Worm (Caenorhabditis elegans): ENCODE results near the gene F28H7.2.

DNA sequence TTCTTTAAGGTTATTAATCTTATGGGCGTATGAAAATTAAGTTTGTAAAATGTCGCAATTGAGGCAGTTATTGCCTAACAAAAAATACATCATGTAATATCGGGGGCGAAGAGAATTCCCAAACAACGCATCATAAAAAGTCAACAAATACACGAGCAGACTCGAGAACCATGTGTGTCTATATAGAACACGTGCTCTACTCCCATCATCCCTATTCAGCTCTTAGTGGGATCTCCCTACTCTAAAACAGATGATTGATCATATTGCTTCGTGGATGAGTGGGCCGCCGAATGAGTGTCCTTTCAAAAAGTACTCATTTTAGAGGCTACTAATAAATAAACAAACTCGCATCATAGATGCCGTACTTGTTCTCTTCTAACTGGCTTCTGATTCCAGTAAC lies 23.2 kb upstream of the F28H7.2 start:
- TF ChIP-seq aha-1 (tag; optimal IDR thresholded peaks at IDR 0.05): no peak
- no peak for TF ChIP-seq unc-62 (GFP tag; optimal IDR thresholded peaks at IDR 0.05)
- no peak for TF ChIP-seq snpc-4 (tag; optimal IDR thresholded peaks at IDR 0.05)
- TF ChIP-seq lsy-2 (tag; optimal IDR thresholded peaks at IDR 0.05): no peak
- no peak for TF ChIP-seq mdl-1 (tag; optimal IDR thresholded peaks at IDR 0.05)
- TF ChIP-seq nhr-11 (tag; optimal IDR thresholded peaks at IDR 0.05): no peak
- TF ChIP-seq ama-1 (optimal IDR thresholded peaks at IDR 0.05): no peak
- TF ChIP-seq pag-3 (tag; optimal IDR thresholded peaks at IDR 0.05; ENCODE audit: borderline replicate concordance, insufficient read depth): no peak
- no peak for TF ChIP-seq blmp-1 (tag; optimal IDR thresholded peaks at IDR 0.05)
- no peak for TF ChIP-seq fos-1 (tag; optimal IDR thresholded peaks at IDR 0.05)
- no peak for TF ChIP-seq skn-1 (tag; optimal IDR thresholded peaks at IDR 0.05)
